Fruit fly (Drosophila melanogaster) whole organism, embryonic: ENCODE data around the gene kis.

Experiments
- B-H2 ChIP-seq: fragments of 200-800 bp; sonication (Bioruptor generic); optimal IDR thresholded peaks from 2 replicates; lab custom pipeline; 2018; ENCODE audit warnings: missing biosample characterization, mild to moderate bottlenecking, missing genetic modification characterization
- CG12219 ChIP-seq: fragments of 200-800 bp; sonication (Bioruptor generic); optimal IDR thresholded peaks from 3 replicates; lab custom pipeline; 2018; ENCODE audit warnings: missing biosample characterization, mild to moderate bottlenecking, missing genetic modification characterization
- CG13296 ChIP-seq: fragments of 200-800 bp; sonication (Bioruptor generic); optimal IDR thresholded peaks from 3 replicates; lab custom pipeline; 2018; ENCODE audit warnings: missing biosample characterization, mild to moderate bottlenecking, missing genetic modification characterization
- CG13894 ChIP-seq: fragments of 200-800 bp; sonication (Bioruptor generic); optimal IDR thresholded peaks from 3 replicates; lab custom pipeline; 2018; ENCODE audit warnings: missing biosample characterization, mild to moderate bottlenecking, missing genetic modification characterization, moderate library complexity
- CG14710 ChIP-seq: fragments of 200-800 bp; sonication (Bioruptor generic); optimal IDR thresholded peaks from 3 replicates; lab custom pipeline; 2019; ENCODE audit warnings: missing biosample characterization, mild to moderate bottlenecking, missing genetic modification characterization, moderate library complexity
- CG15696 ChIP-seq: fragments of 200-800 bp; sonication (Bioruptor generic); optimal IDR thresholded peaks from 2 replicates; lab custom pipeline; 2019; ENCODE audit warnings: missing biosample characterization, mild to moderate bottlenecking, missing genetic modification characterization, moderate library complexity
- CG2129 ChIP-seq: fragments of 200-800 bp; sonication (Bioruptor generic); IDR thresholded peaks from 2 replicates; pipeline ENCODE4 v1.3.6; 2022; ENCODE audit warnings: missing biosample characterization, missing genetic modification characterization; ENCODE audit not compliant: partially characterized antibody
- CG2678 ChIP-seq: fragments of 200-800 bp; sonication (Bioruptor generic); optimal IDR thresholded peaks from 3 replicates; lab custom pipeline; 2019; ENCODE audit warnings: missing biosample characterization, mild to moderate bottlenecking, missing genetic modification characterization, moderate library complexity
- CG34376 ChIP-seq: fragments of 200-800 bp; sonication (Bioruptor generic); optimal IDR thresholded peaks from 2 replicates; lab custom pipeline; 2018; ENCODE audit warnings: missing biosample characterization, mild to moderate bottlenecking, missing genetic modification characterization
- CG6654 ChIP-seq: fragments of 200-800 bp; sonication (Bioruptor generic); optimal IDR thresholded peaks from 2 replicates; lab custom pipeline; 2017; ENCODE audit warnings: missing biosample characterization, mild to moderate bottlenecking, missing genetic modification characterization
- CG8765 ChIP-seq: fragments of 200-800 bp; sonication (Bioruptor generic); IDR thresholded peaks from 2 replicates; pipeline ENCODE4 v1.3.6; 2022; ENCODE audit warnings: missing biosample characterization, missing genetic modification characterization
- CG9437 ChIP-seq: fragments of 200-800 bp; sonication (Bioruptor generic); optimal IDR thresholded peaks from 2 replicates; lab custom pipeline; 2018; ENCODE audit warnings: missing biosample characterization, mild to moderate bottlenecking, missing genetic modification characterization
- Dek ChIP-seq: fragments of 200-800 bp; sonication (Bioruptor generic); optimal IDR thresholded peaks from 3 replicates; lab custom pipeline; 2019; ENCODE audit warnings: missing biosample characterization, mild to moderate bottlenecking, missing genetic modification characterization, moderate library complexity
- ERR ChIP-seq: fragments of 200-800 bp; sonication (Bioruptor generic); optimal IDR thresholded peaks from 2 replicates; lab custom pipeline; 2016; ENCODE audit warnings: missing biosample characterization, missing genetic modification characterization
- Eip74EF ChIP-seq, 2 experiments: fragments of 200-800 bp in 1 of 2; fragments of >200 bp in 1 of 2; sonication (Bioruptor generic) in 1 of 2; optimal IDR thresholded peaks; 2 replicates each; lab custom pipeline; 2017 to 2019; ENCODE audit warnings: missing biosample characterization in 2 of 2, missing genetic modification characterization in 2 of 2, mild to moderate bottlenecking in 1 of 2, moderate library complexity in 1 of 2
- GATAe ChIP-seq: fragments of 200-800 bp; sonication (Bioruptor generic); conservative IDR thresholded peaks from 2 replicates; pipeline ENCODE4 v1.3.6; 2022; ENCODE audit warnings: missing biosample characterization, missing genetic modification characterization
- HLH4C ChIP-seq: fragments of 200-800 bp; sonication (Bioruptor generic); IDR thresholded peaks from 3 replicates; pipeline ENCODE4 v1.3.6; 2022; ENCODE audit warnings: missing biosample characterization, missing genetic modification characterization; ENCODE audit not compliant: partially characterized antibody
- Med ChIP-seq: fragments of 200-800 bp; sonication (Bioruptor generic); peaks from one replicate; lab custom pipeline; 2016; ENCODE audit warnings: missing biosample characterization, missing genetic modification characterization, mild to moderate bottlenecking, inconsistent platforms, moderate library complexity
- Optix ChIP-seq: fragments of 200-800 bp; sonication (Bioruptor generic); IDR thresholded peaks from 3 replicates; pipeline ENCODE4 v1.3.6; 2022; ENCODE audit warnings: missing biosample characterization, missing genetic modification characterization
- Pdp1 ChIP-seq, 2 experiments: fragments of 200-800 bp; sonication (Bioruptor generic); optimal IDR thresholded peaks; 3 replicates each; lab custom pipeline; 2016; ENCODE audit warnings: missing biosample characterization in 2 of 2, missing genetic modification characterization in 2 of 2, mild to moderate bottlenecking in 1 of 2, moderate library complexity in 1 of 2
- Sin3A ChIP-seq: fragments of >200 bp; optimal IDR thresholded peaks from 2 replicates; lab custom pipeline; 2018
- al ChIP-seq: fragments of 200-800 bp; sonication (Bioruptor generic); IDR thresholded peaks from 2 replicates; pipeline ENCODE4 v1.3.6; 2022; ENCODE audit warnings: missing biosample characterization, missing genetic modification characterization
- corto ChIP-seq: fragments of 200-800 bp; sonication (Bioruptor generic); optimal IDR thresholded peaks from 2 replicates; lab custom pipeline; 2016; ENCODE audit warnings: missing biosample characterization, mild to moderate bottlenecking, missing genetic modification characterization, moderate library complexity
- dmrt99B ChIP-seq: fragments of 200-800 bp; sonication (Bioruptor generic); optimal IDR thresholded peaks from 2 replicates; lab custom pipeline; 2018; ENCODE audit warnings: missing biosample characterization, mild to moderate bottlenecking, missing genetic modification characterization, moderate library complexity
- ems ChIP-seq: fragments of 200-800 bp; sonication (Bioruptor generic); optimal IDR thresholded peaks from 3 replicates; lab custom pipeline; 2016; ENCODE audit warnings: missing biosample characterization, missing genetic modification characterization
- eve ChIP-seq, 2 experiments: fragments of >200 bp; optimal IDR thresholded peaks; 2 replicates each; lab custom pipeline; 2017; ENCODE audit warnings: missing biosample characterization in 2 of 2, missing genetic modification characterization in 2 of 2
- exex ChIP-seq: fragments of 200-800 bp; sonication (Bioruptor generic); optimal IDR thresholded peaks from 4 replicates; lab custom pipeline; 2018; ENCODE audit warnings: missing biosample characterization, mild to moderate bottlenecking, missing genetic modification characterization, moderate library complexity
- grn ChIP-seq: fragments of 200-800 bp; sonication (Bioruptor generic); optimal IDR thresholded peaks from 3 replicates; lab custom pipeline; 2017; ENCODE audit warnings: missing biosample characterization, missing genetic modification characterization
- lab ChIP-seq: fragments of 200-800 bp; sonication (Bioruptor generic); optimal IDR thresholded peaks from 3 replicates; lab custom pipeline; 2017; ENCODE audit warnings: missing biosample characterization, missing genetic modification characterization, mild to moderate bottlenecking, moderate library complexity, missing genetic modification reagents
- lbe ChIP-seq: fragments of 200-800 bp; sonication (Bioruptor generic); optimal IDR thresholded peaks from 2 replicates; lab custom pipeline; 2016; ENCODE audit warnings: missing biosample characterization, mild to moderate bottlenecking, missing genetic modification characterization
- mirr ChIP-seq: fragments of 200-800 bp; sonication (Bioruptor generic); optimal IDR thresholded peaks from 3 replicates; lab custom pipeline; 2018; ENCODE audit warnings: missing biosample characterization, mild to moderate bottlenecking, missing genetic modification characterization
- sd ChIP-seq: fragments of 200-800 bp; sonication (Bioruptor generic); optimal IDR thresholded peaks from 3 replicates; lab custom pipeline; 2018; ENCODE audit warnings: missing biosample characterization, mild to moderate bottlenecking, missing genetic modification characterization, moderate library complexity
- sens ChIP-seq: fragments of 200-800 bp; sonication (Bioruptor generic); peaks from one replicate; lab custom pipeline; 2016; ENCODE audit warnings: missing biosample characterization, missing genetic modification characterization
- sug ChIP-seq: fragments of 200-800 bp; optimal IDR thresholded peaks from 2 replicates; lab custom pipeline; 2019; ENCODE audit warnings: missing biosample characterization, mild to moderate bottlenecking, missing genetic modification characterization, moderate library complexity
- trem ChIP-seq: fragments of 200-800 bp; optimal IDR thresholded peaks from 3 replicates; lab custom pipeline; 2019; ENCODE audit warnings: missing biosample characterization, mild to moderate bottlenecking, missing genetic modification characterization, moderate library complexity
- wek ChIP-seq: fragments of 200-800 bp; sonication (Bioruptor generic); optimal IDR thresholded peaks from 3 replicates; lab custom pipeline; 2018; ENCODE audit warnings: missing biosample characterization, mild to moderate bottlenecking, missing genetic modification characterization, moderate library complexity

Gene kis

DNA sequence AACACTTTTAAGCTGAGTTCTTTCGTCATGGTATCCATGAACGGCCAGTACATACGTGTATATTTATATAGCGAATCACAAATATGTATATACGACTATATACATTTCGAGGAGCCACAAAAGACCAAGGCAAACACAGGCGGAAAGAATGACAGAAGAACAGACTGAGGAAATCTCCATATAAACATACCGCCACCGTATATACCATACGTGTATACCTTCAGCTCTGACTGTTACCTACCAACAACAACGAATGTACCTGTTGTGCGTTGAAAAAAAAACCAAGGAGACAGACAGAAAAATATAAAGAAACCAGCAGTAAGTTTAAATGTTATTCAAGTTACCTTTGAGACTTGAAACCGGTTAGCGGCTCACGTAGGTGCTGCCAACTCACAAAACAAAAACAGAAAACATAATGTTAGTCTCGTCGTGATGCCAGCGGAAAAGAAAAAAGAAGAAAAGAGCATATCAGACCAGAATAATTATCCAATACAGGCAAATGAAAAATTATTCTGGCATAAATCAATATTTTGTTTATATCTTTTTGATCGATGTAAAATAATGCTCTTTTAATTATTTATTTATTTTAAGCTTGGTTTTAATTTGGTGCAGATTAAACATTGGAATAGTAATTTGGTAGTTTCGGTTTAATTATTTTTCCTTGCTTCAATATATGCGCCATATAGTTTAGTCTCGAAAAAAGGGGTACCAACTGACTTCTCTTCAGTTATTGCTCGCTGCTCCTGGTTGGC lies 78.9 kb downstream of the kis start (continued):
- TF ChIP-seq wek (GFP tag; lab: Kevin White, UChicago) (no peak), dmrt99B (tag; lab: Kevin White, UChicago) (no peak), CG6654 (no peak), GATAe (GFP tag; lab: Robert Waterston, UW) (no peak), CG8765 (GFP tag; lab: Robert Waterston, UW) (no peak), corto (GFP tag; lab: Kevin White, UChicago) (peak; percentile 18), Eip74EF (GFP tag; optimal IDR thresholded peaks at IDR 0.05; lab: Kevin White, UChicago) (peak in 1 of 2 experiments; percentile 15), Sin3A (no peak), CG13894 (tag; lab: Kevin White, UChicago) (peak; percentile 73), CG2129 (GFP tag; lab: Robert Waterston, UW) (no peak), CG12219 (no peak), CG15696 (tag; lab: Kevin White, UChicago) (peak; percentile 24), trem (tag; lab: Kevin White, UChicago) (peak; percentile 69), ERR (GFP tag; lab: Kevin White, UChicago) (no peak)

- TF ChIP-seq eve (GFP tag; optimal IDR thresholded peaks at IDR 0.05; lab: Kevin White, UChicago) (peak in 1 of 2 experiments; percentile 10), al (no peak), B-H2 (GFP tag; lab: Kevin White, UChicago) (peak; percentile 13), sd (tag; lab: Kevin White, UChicago) (peak; percentile 21), mirr (peak; percentile 77), Optix (GFP tag; lab: Robert Waterston, UW) (no peak), CG9437 (GFP tag; lab: Kevin White, UChicago) (peak; percentile 10), lab (GFP tag; lab: Kevin White, UChicago) (peak; percentile 13), lbe (GFP tag; lab: Kevin White, UChicago) (peak; percentile 29), Dek (tag; lab: Kevin White, UChicago) (no peak), sug (tag; lab: Kevin White, UChicago) (peak; percentile 33), CG2678 (tag; lab: Kevin White, UChicago) (peak; percentile 15), exex (tag; lab: Kevin White, UChicago) (peak; percentile 91), HLH4C (GFP tag; lab: Robert Waterston, UW) (no peak), sens (peak; percentile 40), CG13296 (GFP tag; lab: Kevin White, UChicago) (peak; percentile 21), CG14710 (no peak), Pdp1 (GFP tag; optimal IDR thresholded peaks at IDR 0.05; lab: Kevin White, UChicago) (peak in 1 of 2 experiments; percentile 69), Med (GFP tag; lab: Kevin White, UChicago) (peak; percentile 61), ems (no peak), CG34376 (GFP tag; lab: Kevin White, UChicago) (peak; percentile 22), grn (GFP tag; lab: Kevin White, UChicago) (peak; percentile 55)
- TF ChIP-seq, all 482 proteins: peak for 16
Measured at dm6 chr2L:170383-170782, 80.2 kb downstream of the kis start.
